Worm (Caenorhabditis elegans): Measurements from ENCODE around the gene mig-21.

mig-21 gene

DNA sequence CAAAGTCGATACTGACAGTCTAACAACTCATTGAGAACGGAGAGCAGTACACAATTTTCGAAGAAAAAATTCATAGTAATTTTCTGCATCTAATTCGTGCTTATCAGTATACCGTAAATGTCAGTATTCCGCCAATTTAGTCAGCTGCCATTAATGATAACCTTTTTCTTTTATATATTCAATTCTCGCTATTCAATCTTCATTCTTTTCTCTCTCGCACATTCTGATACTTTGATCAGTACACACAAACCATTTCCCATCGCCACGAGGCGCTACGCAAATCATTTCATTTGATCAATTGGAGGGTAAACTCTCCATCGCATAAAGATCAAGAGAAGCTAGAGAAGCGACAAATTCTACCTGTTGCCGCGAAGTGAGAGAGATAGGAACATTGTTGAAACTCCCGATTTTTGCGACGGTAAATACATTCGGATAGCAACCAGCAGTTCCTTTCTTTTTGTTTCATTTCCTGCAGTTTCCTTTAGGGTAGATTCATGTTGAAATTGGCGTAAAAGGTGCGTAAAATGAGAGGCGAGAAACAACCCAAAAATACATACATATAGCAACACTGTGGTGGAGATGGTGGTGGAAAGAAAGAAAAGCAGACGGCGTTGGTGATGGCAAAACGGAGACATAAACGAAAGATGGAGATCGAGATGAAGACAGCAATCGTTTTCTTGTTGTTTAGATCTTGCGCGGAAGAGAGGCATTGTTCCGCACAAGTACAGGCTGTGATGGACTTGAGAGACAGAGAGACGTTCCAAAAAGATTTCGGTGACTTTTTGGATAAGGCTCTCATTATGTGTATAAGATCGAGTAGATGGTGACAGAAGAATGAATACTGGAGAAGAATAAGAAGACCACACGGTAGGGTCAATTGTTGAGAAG lies 39.8 kb downstream of the mig-21 start (continued):
- no peak for TF ChIP-seq F55B11.4 (tag; optimal IDR thresholded peaks at IDR 0.05; ENCODE audit: borderline replicate concordance, insufficient read depth)

ce11 chrIII:5836816-5837215 lies 41.4 kb downstream of the mig-21 start, which contains the start of gene W04D12.1:
W04D12.1 (plus strand) TSS chrIII:5836926.
- TF ChIP-seq hmg-1.2 (GFP tag; IDR thresholded peaks at IDR 0.05): peak; percentile 58; the same call in 1 of the 2 replicates
- no peak for TF ChIP-seq fkh-3 (tag; optimal IDR thresholded peaks at IDR 0.05)

DNA sequence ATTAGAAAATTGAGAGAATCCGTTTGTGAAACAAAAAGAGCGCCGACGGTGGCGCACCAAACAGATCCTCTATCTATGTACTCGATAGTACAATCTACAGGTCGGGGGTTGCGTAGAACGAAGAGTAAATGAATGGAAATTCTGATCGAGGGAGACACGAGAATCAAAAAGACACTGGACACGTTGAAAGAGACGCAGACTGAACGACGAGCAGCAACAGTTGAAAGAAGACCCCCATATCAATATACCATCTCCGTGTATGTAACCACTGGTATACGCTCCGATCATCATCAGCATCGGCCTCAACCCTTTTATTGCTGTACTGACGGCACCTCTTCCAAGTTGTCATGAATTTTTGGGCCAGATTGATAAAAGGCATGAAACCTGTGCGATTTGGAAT lies 41.9 kb downstream of the mig-21 start:
- 0 out of 2 replicates have a peak, but pooled peaks have one; percentile 28 for TF ChIP-seq F37B4.10 (GFP tag; IDR thresholded peaks at IDR 0.05)
- no peak for TF ChIP-seq F57A8.1 (GFP tag; optimal IDR thresholded peaks at IDR 0.05)
- 0 out of 2 replicates have a peak, but pooled peaks have one; percentile 6 for TF ChIP-seq let-526 (GFP tag; IDR thresholded peaks at IDR 0.05)
- no peak for TF ChIP-seq F49E8.2 (tag; optimal IDR thresholded peaks at IDR 0.05; ENCODE audit: insufficient read depth)
- no peak for TF ChIP-seq F52B5.7 (tag; optimal IDR thresholded peaks at IDR 0.05)
- no peak for TF ChIP-seq attf-5 (GFP tag; optimal IDR thresholded peaks at IDR 0.05)
- peak; percentile 28; the same call in 1 of the 2 replicates for TF ChIP-seq hmg-1.2 (GFP tag; IDR thresholded peaks at IDR 0.05)
- no peak for TF ChIP-seq xnd-1 (tag; optimal IDR thresholded peaks at IDR 0.05)

DNA sequence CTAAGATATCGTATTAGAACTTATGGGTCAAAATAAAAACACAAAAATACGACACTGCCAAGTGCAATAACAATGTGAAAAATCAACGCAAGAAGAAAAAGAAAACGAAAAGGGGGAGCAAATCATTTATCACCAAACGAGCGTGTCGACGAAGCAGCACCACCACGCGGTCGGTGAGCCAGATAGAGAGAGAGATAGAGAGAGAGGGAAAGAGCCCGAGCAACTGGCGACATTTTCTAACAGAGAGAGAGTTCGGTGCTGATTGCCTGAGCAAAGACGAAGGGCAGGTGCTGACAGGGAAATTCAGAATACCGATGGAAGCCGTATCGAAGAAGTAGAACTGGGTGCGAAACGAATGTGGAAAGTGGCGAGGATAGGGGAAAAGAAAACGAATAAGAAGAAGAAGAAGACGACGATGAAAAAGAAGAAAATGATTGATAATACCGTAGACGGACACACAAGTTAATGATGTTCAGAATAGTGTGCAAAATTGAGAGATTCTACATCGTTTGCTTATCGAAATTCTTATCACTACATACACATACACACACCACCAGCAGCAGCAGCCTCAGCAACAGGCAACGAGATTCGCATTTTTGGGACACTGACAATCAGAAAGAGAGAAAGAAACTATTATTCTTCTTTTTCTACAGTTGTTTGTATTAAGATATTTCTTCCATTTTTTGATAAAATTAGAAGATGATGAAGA lies 42.9 kb downstream of the mig-21 start:
- peak; percentile 36 for TF ChIP-seq ZK185.1 (tag; optimal IDR thresholded peaks at IDR 0.05; ENCODE audit: poor library complexity, severe bottlenecking)
- TF ChIP-seq ztf-26 (tag; optimal IDR thresholded peaks at IDR 0.05): peak; percentile 35
- TF ChIP-seq ceh-100 (GFP tag; IDR thresholded peaks at IDR 0.05): no peak
- no peak for TF ChIP-seq K11D2.4 (GFP tag; IDR thresholded peaks at IDR 0.05)
- TF ChIP-seq madf-8 (GFP tag; conservative IDR thresholded peaks at IDR 0.05): no peak
- TF ChIP-seq repo-1 (tag; optimal IDR thresholded peaks at IDR 0.05): no peak
- TF ChIP-seq F57C9.4 (tag; optimal IDR thresholded peaks at IDR 0.05): no peak
- peak; percentile 87 for TF ChIP-seq nhr-80 (tag; optimal IDR thresholded peaks at IDR 0.05)
- TF ChIP-seq zfh-2 (GFP tag; conservative IDR thresholded peaks at IDR 0.05): peak; percentile 69
- TF ChIP-seq F10E7.11 (tag; optimal IDR thresholded peaks at IDR 0.05): no peak
- peak; percentile 8 for TF ChIP-seq lin-54 (GFP tag; optimal IDR thresholded peaks at IDR 0.05)
- no peak for TF ChIP-seq ztf-28 (GFP tag; IDR thresholded peaks at IDR 0.05)
- 0 out of 2 replicates have a peak, but pooled peaks have one; percentile 17 for TF ChIP-seq dox-1 (GFP tag; IDR thresholded peaks at IDR 0.05)
- TF ChIP-seq cebp-1 (GFP tag; IDR thresholded peaks at IDR 0.05): no peak
- TF ChIP-seq cebp-1 (tag; optimal IDR thresholded peaks at IDR 0.05): peak; percentile 24

DNA sequence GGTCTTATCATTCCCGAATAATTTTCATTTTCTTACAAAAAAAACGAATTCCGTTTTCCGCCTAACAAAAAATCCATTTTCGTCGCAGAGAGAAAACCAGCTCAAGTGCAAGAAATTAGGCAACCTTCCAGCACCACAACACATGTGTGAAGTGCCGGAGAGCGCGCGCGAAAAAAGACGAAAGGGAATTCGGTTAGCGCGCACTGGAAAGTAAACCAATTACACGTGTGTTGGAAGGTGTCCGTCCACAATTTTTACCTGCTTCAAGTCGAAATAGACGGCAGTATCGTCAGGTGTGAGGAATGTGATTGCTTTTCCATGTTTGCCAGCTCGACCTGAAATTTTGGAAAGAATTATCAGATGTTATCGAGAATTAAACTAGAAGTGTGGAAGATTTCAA lies 43.5 kb downstream of the mig-21 start:
- no peak for TF ChIP-seq ztf-25 (GFP tag; IDR thresholded peaks at IDR 0.05)
- no peak for TF ChIP-seq athp-1 (tag; optimal IDR thresholded peaks at IDR 0.05)
- TF ChIP-seq madf-6 (GFP tag; IDR thresholded peaks at IDR 0.05): peak; percentile 42; the same call in 1 of the 2 replicates
- TF ChIP-seq F57C9.4 (tag; optimal IDR thresholded peaks at IDR 0.05): no peak
- TF ChIP-seq madf-8 (GFP tag; conservative IDR thresholded peaks at IDR 0.05): peak; percentile 22; the same call in 1 of the 2 replicates
- peak; percentile 50 for TF ChIP-seq efl-1 (GFP tag; optimal IDR thresholded peaks at IDR 0.05)
- no peak for TF ChIP-seq ceh-27 (GFP tag; optimal IDR thresholded peaks at IDR 0.05)
